Worm (Caenorhabditis elegans) whole organism, L4 larva: ENCODE measurements around the gene Y37E11B.6.

Experiments used
- Y75B8A.6 ChIP-seq: fragments of 200-800 bp; sonication (Bioruptor generic); IDR thresholded peaks from 2 replicates; pipeline ENCODE4 v1.3.6; 2022; ENCODE audit warnings: missing genetic modification reagents, missing genetic modification characterization, missing compliant biosample characterization
- aha-1 ChIP-seq: fragments of 150-350 bp; peaks from one replicate; lab custom pipeline; 2014; ENCODE audit warnings: missing biosample characterization, missing genetic modification characterization
- arid-1 ChIP-seq: fragments of 200-800 bp; sonication (Bioruptor generic); conservative IDR thresholded peaks from 2 replicates; pipeline ENCODE4 v1.3.6; 2022; ENCODE audit warnings: missing genetic modification reagents, missing genetic modification characterization, missing compliant biosample characterization
- ceh-28 ChIP-seq: fragments of 150-350 bp; optimal IDR thresholded peaks from 2 replicates; lab custom pipeline; 2014; ENCODE audit warnings: missing biosample characterization, missing genetic modification reagents, missing genetic modification characterization
- daf-12 ChIP-seq: fragments of 150-350 bp; optimal IDR thresholded peaks from 2 replicates; lab custom pipeline; 2014; ENCODE audit warnings: missing biosample characterization, missing genetic modification reagents, missing genetic modification characterization
- daf-16 ChIP-seq, 3 experiments: sonication (generic microtip); optimal IDR thresholded peaks; 2 replicates each; lab custom pipeline; 2016 to 2017; ENCODE audit warnings: missing genetic modification characterization in 3 of 3, missing genetic modification reagents in 3 of 3, mild to moderate bottlenecking in 2 of 3, missing compliant biosample characterization in 2 of 3, missing biosample characterization in 1 of 3, moderate library complexity in 1 of 3
- dmd-8 ChIP-seq: fragments of 200-800 bp; sonication (Bioruptor generic); IDR thresholded peaks from 2 replicates; pipeline ENCODE4 v1.3.6; 2022; ENCODE audit warnings: missing genetic modification characterization, missing compliant biosample characterization
- dve-1 ChIP-seq: sonication (generic microtip); optimal IDR thresholded peaks from 2 replicates; lab custom pipeline; 2017; ENCODE audit warnings: antibody characterized with exemption, mild to moderate bottlenecking, missing genetic modification characterization, missing compliant biosample characterization; ENCODE audit not compliant: insufficient read depth
- hif-1 ChIP-seq, 2 experiments: sonication (generic microtip); optimal IDR thresholded peaks; 2 replicates each; lab custom pipeline; 2016 to 2017; ENCODE audit warnings: missing compliant biosample characterization in 2 of 2, missing genetic modification characterization in 2 of 2, missing genetic modification reagents in 2 of 2, missing genotype in 2 of 2, mild to moderate bottlenecking in 1 of 2
- hlh-30 ChIP-seq: sonication (generic microtip); optimal IDR thresholded peaks from 2 replicates; lab custom pipeline; 2017; ENCODE audit warnings: antibody characterized with exemption, mild to moderate bottlenecking, missing genetic modification characterization, missing compliant biosample characterization; ENCODE audit not compliant: insufficient read depth
- lim-7 ChIP-seq: fragments of 200-800 bp; sonication (Bioruptor generic); IDR thresholded peaks from 2 replicates; pipeline ENCODE4 v1.3.6; 2022; ENCODE audit warnings: missing genetic modification characterization, missing compliant biosample characterization
- lin-1 ChIP-seq: fragments of 200-800 bp; sonication (Bioruptor generic); IDR thresholded peaks from 2 replicates; pipeline ENCODE4 v1.3.6; 2022; ENCODE audit warnings: missing genetic modification reagents, missing genetic modification characterization, missing compliant biosample characterization
- lin-15B ChIP-seq: fragments of 150-350 bp; sonication (generic microtip); optimal IDR thresholded peaks from 3 replicates; lab custom pipeline; 2014; ENCODE audit warnings: missing biosample characterization, missing genetic modification characterization
- lin-38 ChIP-seq: fragments of 200-800 bp; sonication (Bioruptor generic); IDR thresholded peaks from 2 replicates; pipeline ENCODE4 v1.3.6; 2022; ENCODE audit warnings: missing genetic modification reagents, missing genetic modification characterization, missing compliant biosample characterization
- lin-39 ChIP-seq: fragments of 150-350 bp; optimal IDR thresholded peaks from 2 replicates; lab custom pipeline; 2014; ENCODE audit warnings: missing biosample characterization, missing genetic modification reagents, missing genetic modification characterization
- madf-9 ChIP-seq: fragments of 200-800 bp; sonication (Bioruptor generic); conservative IDR thresholded peaks from 2 replicates; pipeline ENCODE4 v1.3.6; 2022; ENCODE audit warnings: missing genetic modification reagents, missing genetic modification characterization, missing compliant biosample characterization
- mdl-1 ChIP-seq, 2 experiments: fragments of 150-350 bp in 1 of 2; sonication (generic microtip) in 1 of 2; optimal IDR thresholded peaks; 2 replicates each; lab custom pipeline; 2014 to 2017; ENCODE audit warnings: missing biosample characterization in 2 of 2, missing genetic modification characterization in 2 of 2
- mdt-29 ChIP-seq: fragments of 200-800 bp; sonication (Bioruptor generic); IDR thresholded peaks from 2 replicates; pipeline ENCODE4 v1.3.6; 2022; ENCODE audit warnings: missing genetic modification reagents, missing genetic modification characterization, missing compliant biosample characterization
- nhr-10 ChIP-seq: fragments of 150-350 bp; optimal IDR thresholded peaks from 2 replicates; lab custom pipeline; 2014; ENCODE audit warnings: missing biosample characterization, missing genetic modification characterization
- nhr-111 ChIP-seq: fragments of 200-800 bp; sonication (Bioruptor generic); optimal IDR thresholded peaks from 2 replicates; lab custom pipeline; 2018; ENCODE audit warnings: mild to moderate bottlenecking, missing genetic modification characterization, missing compliant biosample characterization
- nhr-28 ChIP-seq: fragments of 150-350 bp; optimal IDR thresholded peaks from 2 replicates; lab custom pipeline; 2014; ENCODE audit warnings: missing biosample characterization, missing genetic modification characterization
- nhr-42 ChIP-seq: fragments of 200-800 bp; sonication (Bioruptor generic); IDR thresholded peaks from 2 replicates; pipeline ENCODE4 v1.3.6; 2022; ENCODE audit warnings: missing genetic modification characterization, missing compliant biosample characterization
- pha-4 ChIP-seq, 2 experiments: fragments of 150-350 bp in 1 of 2; fragments of 200-800 bp in 1 of 2; sonication (Bioruptor generic) in 1 of 2; IDR thresholded peaks in 1 of 2; optimal IDR thresholded peaks in 1 of 2; 2 replicates each; pipeline versions ENCODE4 v1.3.6 to Lab custom; 2014 to 2022; ENCODE audit warnings: missing genetic modification characterization in 2 of 2, missing genetic modification reagents in 2 of 2, missing biosample characterization in 1 of 2, missing compliant biosample characterization in 1 of 2
- pqm-1 ChIP-seq: sonication (generic microtip); optimal IDR thresholded peaks from 2 replicates; lab custom pipeline; 2017; ENCODE audit warnings: missing biosample characterization, missing genetic modification characterization
- set-16 ChIP-seq: fragments of 200-800 bp; sonication (Bioruptor generic); IDR thresholded peaks from 2 replicates; pipeline ENCODE4 v1.3.6; 2022; ENCODE audit warnings: missing genetic modification reagents, missing genetic modification characterization, missing compliant biosample characterization
- unc-39 ChIP-seq: sonication (generic microtip); optimal IDR thresholded peaks from 2 replicates; lab custom pipeline; 2017; ENCODE audit warnings: missing biosample characterization, missing genetic modification characterization
- unc-62 ChIP-seq, 3 experiments: fragments of 150-350 bp in 1 of 3; sonication (generic microtip); optimal IDR thresholded peaks in 2 of 3; peaks in 1 of 3; 1 replicate in 1 of 3; 2 replicates in 2 of 3; lab custom pipeline; 2014 to 2017; ENCODE audit warnings: missing biosample characterization in 3 of 3, missing genetic modification characterization in 3 of 3, missing genetic modification reagents in 3 of 3, missing genotype in 1 of 3
- zfp-2 ChIP-seq: sonication (generic microtip); optimal IDR thresholded peaks from 2 replicates; lab custom pipeline; 2016; ENCODE audit warnings: mild to moderate bottlenecking, missing genetic modification characterization, missing compliant biosample characterization
- zfp-3 ChIP-seq: fragments of 200-800 bp; sonication (Bioruptor generic); conservative IDR thresholded peaks from 2 replicates; pipeline ENCODE4 v1.3.6; 2022; ENCODE audit warnings: missing genetic modification reagents, missing genetic modification characterization, missing compliant biosample characterization

Y37E11B.6 gene

ce11 chrIV:3610987-3611386, 11.9 kb upstream of the Y37E11B.6 start:
- TF ChIP-seq daf-12 (tag; lab: Kevin White, UChicago) (no peak), aha-1 (tag; lab: Kevin White, UChicago) (peak; percentile 83), dmd-8 (GFP tag; lab: Robert Waterston, UW) (peak; percentile 59; the same call in 1 of the 2 replicates)

- TF ChIP-seq lin-38 (GFP tag; lab: Robert Waterston, UW): peak; percentile 59
- 0 out of 2 replicates have a peak, but pooled peaks have one; percentile 24 for TF ChIP-seq lin-1 (GFP tag; lab: Robert Waterston, UW)
- peak in 1 of 2 experiments; percentile 14 for TF ChIP-seq unc-62 (GFP tag; optimal IDR thresholded peaks at IDR 0.05 in 1 of 2; lab: Kevin White, UChicago)
- no peak for TF ChIP-seq unc-62 (tag; optimal IDR thresholded peaks at IDR 0.05; lab: Kevin White, UChicago)
- 0 out of 2 replicates have a peak, but pooled peaks have one; percentile 18 for TF ChIP-seq dmd-8 (GFP tag; lab: Robert Waterston, UW)
- TF ChIP-seq nhr-10 (tag; lab: Kevin White, UChicago): peak; percentile 32
- TF ChIP-seq pha-4 (GFP tag; IDR thresholded peaks at IDR 0.05; lab: Robert Waterston, UW): peak; percentile 43; the same call in 1 of the 2 replicates
- TF ChIP-seq pha-4 (tag; optimal IDR thresholded peaks at IDR 0.05; lab: Kevin White, UChicago): no peak
- no peak for TF ChIP-seq nhr-42 (GFP tag; lab: Robert Waterston, UW)
- TF ChIP-seq zfp-3 (GFP tag; lab: Robert Waterston, UW): peak; percentile 52; the same call in 1 of the 2 replicates
- no peak for TF ChIP-seq unc-39 (tag; lab: Kevin White, UChicago)
- no peak for TF ChIP-seq Y75B8A.6 (GFP tag; lab: Robert Waterston, UW)
- TF ChIP-seq mdl-1 (tag; optimal IDR thresholded peaks at IDR 0.05; lab: Kevin White, UChicago): no peak
- no peak for TF ChIP-seq zfp-2 (tag; lab: Kevin White, UChicago)
Observed at ce11 chrIV:3608547-3609222, 9.6 kb upstream of the Y37E11B.6 start.

- TF ChIP-seq mdt-29 (GFP tag; lab: Robert Waterston, UW) (no peak), dve-1 (peak; percentile 8), pqm-1 (peak; percentile 39), hlh-30 (tag; lab: Kevin White, UChicago) (no peak), hif-1 (tag; optimal IDR thresholded peaks at IDR 0.05; lab: Kevin White, UChicago) (no peak), ceh-28 (tag; lab: Kevin White, UChicago) (no peak), nhr-111 (GFP tag; lab: Kevin White, UChicago) (no peak), lin-39 (tag; lab: Kevin White, UChicago) (no peak), arid-1 (GFP tag; lab: Robert Waterston, UW) (no peak), daf-16 (GFP tag; optimal IDR thresholded peaks at IDR 0.05; lab: Kevin White, UChicago) (no peak), daf-16 (tag; optimal IDR thresholded peaks at IDR 0.05; lab: Kevin White, UChicago) (peak; percentile 71), nhr-28 (peak; percentile 67), dmd-8 (GFP tag; lab: Robert Waterston, UW) (no peak)
Observed at ce11 chrIV:3606285-3606834, 7.3 kb upstream of the Y37E11B.6 start, which contains the start of the genes Y37E11B.10 and kgb-2. Gene Y37E11B.10 (minus strand): TSS chrIV:3606466. Gene kgb-2 (plus strand): TSS chrIV:3606784.

ce11 chrIV:3604104-3604503, 5.0 kb upstream of the Y37E11B.6 start:
- TF ChIP-seq set-16 (GFP tag; lab: Robert Waterston, UW): peak; percentile 89
- TF ChIP-seq lim-7 (GFP tag; lab: Robert Waterston, UW): 0 out of 2 replicates have a peak, but pooled peaks have one; percentile 56
- no peak for TF ChIP-seq unc-39 (tag; lab: Kevin White, UChicago)

ce11 chrIV:3601846-3602245, 2.7 kb upstream of the Y37E11B.6 start:
- TF ChIP-seq dve-1 (no peak), aha-1 (tag; lab: Kevin White, UChicago) (peak; percentile 87), madf-9 (GFP tag; lab: Robert Waterston, UW) (no peak), set-16 (GFP tag; lab: Robert Waterston, UW) (peak; percentile 80), lin-15B (no peak), Y75B8A.6 (GFP tag; lab: Robert Waterston, UW) (no peak)
